Worm (Caenorhabditis elegans) whole organism, L2 larva: ENCODE data around the gene fbxa-50.

Experiments used
- blmp-1 ChIP-seq: sonication (generic microtip); optimal IDR thresholded peaks from 2 replicates; lab custom pipeline; 2017; ENCODE audit warnings: missing genetic modification characterization, mild to moderate bottlenecking, missing compliant biosample characterization, antibody characterized with exemption, moderate library complexity; ENCODE audit not compliant: insufficient read depth
- ceh-82 ChIP-seq: fragments of 150-350 bp; optimal IDR thresholded peaks from 2 replicates; lab custom pipeline; 2014; ENCODE audit warnings: missing biosample characterization, missing genetic modification characterization
- lin-13 ChIP-seq: fragments of 150-350 bp; optimal IDR thresholded peaks from 2 replicates; lab custom pipeline; 2014; ENCODE audit warnings: missing biosample characterization, missing genetic modification reagents, missing genetic modification characterization
- mab-5 ChIP-seq: fragments of 150-350 bp; optimal IDR thresholded peaks from 2 replicates; lab custom pipeline; 2014; ENCODE audit warnings: missing biosample characterization, missing genetic modification characterization
- mdl-1 ChIP-seq, 2 experiments: fragments of 150-350 bp in 1 of 2; sonication (generic microtip) in 1 of 2; optimal IDR thresholded peaks; 2 replicates each; lab custom pipeline; 2017; ENCODE audit warnings: missing biosample characterization in 2 of 2, missing genetic modification characterization in 2 of 2
- nhr-21 ChIP-seq: fragments of 150-350 bp; optimal IDR thresholded peaks from 2 replicates; lab custom pipeline; 2014; ENCODE audit warnings: missing biosample characterization, missing genetic modification characterization
- snpc-4 ChIP-seq: fragments of 150-350 bp; optimal IDR thresholded peaks from 2 replicates; lab custom pipeline; 2014; ENCODE audit warnings: missing biosample characterization, missing genetic modification characterization
- unc-62 ChIP-seq: fragments of 150-350 bp; optimal IDR thresholded peaks from 2 replicates; lab custom pipeline; 2014; ENCODE audit warnings: missing biosample characterization, missing genetic modification reagents, missing genetic modification characterization
- zag-1 ChIP-seq: fragments of 150-350 bp; optimal IDR thresholded peaks from 2 replicates; lab custom pipeline; 2014; ENCODE audit warnings: missing biosample characterization, missing genetic modification characterization
- ztf-4 ChIP-seq: fragments of 150-350 bp; optimal IDR thresholded peaks from 2 replicates; lab custom pipeline; 2014; ENCODE audit warnings: missing biosample characterization, missing genetic modification characterization

DNA sequence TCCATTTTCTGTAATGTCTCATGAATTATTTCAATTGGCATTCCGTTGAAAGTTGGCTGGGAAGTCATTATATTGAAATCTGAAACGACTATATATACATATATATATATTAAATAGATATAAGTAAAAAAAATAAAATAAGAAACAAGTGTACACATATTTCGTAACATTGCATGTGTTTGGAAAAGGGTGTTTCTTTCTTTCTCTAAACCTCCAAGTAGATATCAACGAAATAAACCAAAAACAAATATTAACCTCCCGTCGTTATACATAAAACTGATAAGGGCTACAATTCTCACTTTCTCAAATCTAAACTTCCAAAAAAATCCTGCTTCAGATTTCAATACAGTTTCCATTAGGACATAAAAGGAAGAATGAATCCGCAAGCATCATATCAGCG, 19.9 kb upstream of the fbxa-50 start, which contains the start of gene fbxa-79:
- TF ChIP-seq nhr-21 (tag; lab: Kevin White, UChicago), result no peak
- TF ChIP-seq blmp-1 (tag; lab: Kevin White, UChicago), result no peak
- no peak for TF ChIP-seq ceh-82 (tag; lab: Kevin White, UChicago)
- no peak for TF ChIP-seq unc-62 (GFP tag; lab: Kevin White, UChicago)
- no peak for TF ChIP-seq zag-1 (tag; lab: Kevin White, UChicago)
- TF ChIP-seq ztf-4 (tag; lab: Kevin White, UChicago), result no peak
- TF ChIP-seq mab-5 (tag; lab: Kevin White, UChicago), result no peak
- no peak for TF ChIP-seq snpc-4 (tag; lab: Kevin White, UChicago)
- TF ChIP-seq lin-13 (GFP tag; lab: Kevin White, UChicago), result no peak
- TF ChIP-seq mdl-1 (tag; optimal IDR thresholded peaks at IDR 0.05; lab: Kevin White, UChicago), result no peak
